Fruit fly (Drosophila melanogaster) whole organism, embryonic: ENCODE data around the gene how.

Experiments
- C15 ChIP-seq: fragments of 200-800 bp; sonication (Bioruptor generic); IDR thresholded peaks from 3 replicates; pipeline ENCODE4 v1.3.6; 2022; ENCODE audit warnings: missing biosample characterization, missing genetic modification characterization
- CG10209 ChIP-seq: fragments of 200-800 bp; sonication (Bioruptor generic); optimal IDR thresholded peaks from 3 replicates; lab custom pipeline; 2017; ENCODE audit warnings: missing biosample characterization, mild to moderate bottlenecking, missing genetic modification characterization, missing genetic modification reagents
- CG31441 ChIP-seq: fragments of 200-800 bp; sonication (Bioruptor generic); IDR thresholded peaks from 2 replicates; pipeline ENCODE4 v1.3.6; 2022; ENCODE audit warnings: missing biosample characterization, missing genetic modification characterization
- CG3163 ChIP-seq: fragments of 200-800 bp; sonication (Bioruptor generic); optimal IDR thresholded peaks from 3 replicates; lab custom pipeline; 2016; ENCODE audit warnings: missing biosample characterization, missing genetic modification characterization
- CG3847 ChIP-seq: fragments of 200-800 bp; sonication (Bioruptor generic); IDR thresholded peaks from 2 replicates; pipeline ENCODE4 v1.3.6; 2022; ENCODE audit warnings: missing biosample characterization, missing genetic modification characterization
- CG42726 ChIP-seq: fragments of 200-800 bp; sonication (Bioruptor generic); IDR thresholded peaks from 2 replicates; pipeline ENCODE4 v1.3.6; 2022; ENCODE audit warnings: missing biosample characterization, missing genetic modification characterization; ENCODE audit not compliant: partially characterized antibody
- CG43689 ChIP-seq: fragments of 200-800 bp; sonication (Bioruptor generic); IDR thresholded peaks from 2 replicates; pipeline ENCODE4 v1.3.6; 2022; ENCODE audit warnings: missing biosample characterization, missing genetic modification characterization
- CG5245 ChIP-seq: fragments of 200-800 bp; sonication (Bioruptor generic); optimal IDR thresholded peaks from 3 replicates; lab custom pipeline; 2016; ENCODE audit warnings: missing biosample characterization, missing genetic modification characterization
- CG7271 ChIP-seq: fragments of 200-800 bp; sonication (Bioruptor generic); optimal IDR thresholded peaks from 2 replicates; lab custom pipeline; 2018; ENCODE audit warnings: missing biosample characterization, mild to moderate bottlenecking, missing genetic modification characterization, moderate library complexity
- CG8089 ChIP-seq: fragments of 200-800 bp; sonication (Bioruptor generic); optimal IDR thresholded peaks from 3 replicates; lab custom pipeline; 2016; ENCODE audit warnings: missing biosample characterization, missing genetic modification characterization
- CG8359 ChIP-seq: fragments of 200-800 bp; sonication (Bioruptor generic); optimal IDR thresholded peaks from 2 replicates; lab custom pipeline; 2017; ENCODE audit warnings: missing biosample characterization, mild to moderate bottlenecking, missing genetic modification characterization, borderline replicate concordance
- CTCF ChIP-seq: fragments of 200-800 bp; sonication (Bioruptor generic); optimal IDR thresholded peaks from 2 replicates; lab custom pipeline; 2017; ENCODE audit warnings: missing biosample characterization, mild to moderate bottlenecking, missing genetic modification characterization, moderate library complexity
- CkIIα-i1 ChIP-seq: fragments of 200-800 bp; sonication (Bioruptor generic); IDR thresholded peaks from 2 replicates; pipeline ENCODE4 v1.3.6; 2022; ENCODE audit warnings: missing biosample characterization, missing genetic modification characterization
- Dp ChIP-seq: fragments of 200-800 bp; sonication (Bioruptor generic); optimal IDR thresholded peaks from 2 replicates; lab custom pipeline; 2018; ENCODE audit warnings: missing biosample characterization, mild to moderate bottlenecking, missing genetic modification characterization, moderate library complexity
- E2f2 ChIP-seq: fragments of 200-800 bp; sonication (Bioruptor generic); IDR thresholded peaks from 2 replicates; pipeline ENCODE4 v1.3.6; 2022; ENCODE audit warnings: missing biosample characterization, missing genetic modification characterization
- Ets65A ChIP-seq: fragments of 200-800 bp; sonication (Bioruptor generic); peaks from one replicate; lab custom pipeline; 2016; ENCODE audit warnings: missing biosample characterization, missing genetic modification characterization
- Ets97D ChIP-seq: fragments of 200-800 bp; sonication (Bioruptor generic); optimal IDR thresholded peaks from 3 replicates; lab custom pipeline; 2016; ENCODE audit warnings: missing biosample characterization, missing genetic modification characterization
- H2.0 ChIP-seq: fragments of 200-800 bp; sonication (Bioruptor generic); IDR thresholded peaks from 2 replicates; pipeline ENCODE4 v1.3.6; 2022; ENCODE audit warnings: missing biosample characterization, missing genetic modification characterization
- Lhr ChIP-seq: fragments of 200-800 bp; sonication (Bioruptor generic); optimal IDR thresholded peaks from 3 replicates; lab custom pipeline; 2017; ENCODE audit warnings: mild to moderate bottlenecking, missing biosample characterization, missing genetic modification reagents, missing genetic modification characterization
- MESR4 ChIP-seq: fragments of 200-800 bp; sonication (Bioruptor generic); optimal IDR thresholded peaks from 2 replicates; lab custom pipeline; 2018; ENCODE audit warnings: missing biosample characterization, mild to moderate bottlenecking, missing genetic modification characterization, moderate library complexity
- Mad ChIP-seq: fragments of 200-800 bp; sonication (Bioruptor generic); optimal IDR thresholded peaks from 2 replicates; lab custom pipeline; 2016; ENCODE audit warnings: missing biosample characterization, missing genetic modification characterization
- Max ChIP-seq: fragments of 200-800 bp; sonication (Bioruptor generic); optimal IDR thresholded peaks from 2 replicates; lab custom pipeline; 2016; ENCODE audit warnings: missing biosample characterization, mild to moderate bottlenecking, missing genetic modification characterization
- NC2β ChIP-seq: fragments of 200-800 bp; sonication (Bioruptor generic); optimal IDR thresholded peaks from 2 replicates; lab custom pipeline; 2016; ENCODE audit warnings: missing biosample characterization, missing genetic modification characterization
- NK7.1 ChIP-seq: fragments of 200-800 bp; sonication (Bioruptor generic); optimal IDR thresholded peaks from 3 replicates; lab custom pipeline; 2016; ENCODE audit warnings: missing biosample characterization, missing genetic modification characterization
- Nf-YC ChIP-seq: fragments of 200-800 bp; optimal IDR thresholded peaks from 3 replicates; lab custom pipeline; 2019; ENCODE audit warnings: missing biosample characterization, mild to moderate bottlenecking, missing genetic modification characterization, moderate library complexity
- Scr ChIP-seq: fragments of 200-800 bp; sonication (Bioruptor generic); IDR thresholded peaks from 2 replicates; pipeline ENCODE4 v1.3.6; 2022; ENCODE audit warnings: missing biosample characterization, missing genetic modification characterization; ENCODE audit not compliant: partially characterized antibody
- Sry-δ ChIP-seq: fragments of 200-800 bp; sonication (Bioruptor generic); optimal IDR thresholded peaks from 2 replicates; lab custom pipeline; 2016; ENCODE audit warnings: missing biosample characterization, missing genetic modification characterization
- Usf ChIP-seq: fragments of 200-800 bp; sonication (Bioruptor generic); optimal IDR thresholded peaks from 2 replicates; lab custom pipeline; 2017; ENCODE audit warnings: missing genotype, missing biosample characterization, missing genetic modification characterization
- Xbp1 ChIP-seq: fragments of 200-800 bp; sonication (Bioruptor generic); optimal IDR thresholded peaks from 3 replicates; lab custom pipeline; 2016; ENCODE audit warnings: missing biosample characterization, mild to moderate bottlenecking, missing genetic modification characterization
- ara ChIP-seq: fragments of 200-800 bp; sonication (Bioruptor generic); IDR thresholded peaks from 2 replicates; pipeline ENCODE4 v1.3.6; 2022; ENCODE audit warnings: missing biosample characterization, missing genetic modification characterization
- dmrt11E ChIP-seq: fragments of 200-800 bp; sonication (Bioruptor generic); optimal IDR thresholded peaks from 3 replicates; lab custom pipeline; 2018; ENCODE audit warnings: missing biosample characterization, mild to moderate bottlenecking, missing genetic modification characterization, moderate library complexity
- esg ChIP-seq: fragments of 200-800 bp; sonication (Bioruptor generic); conservative IDR thresholded peaks from 2 replicates; pipeline ENCODE4 v1.3.6; 2022; ENCODE audit warnings: missing biosample characterization, missing genetic modification characterization
- fd3F ChIP-seq: fragments of 200-800 bp; sonication (Bioruptor generic); optimal IDR thresholded peaks from 2 replicates; lab custom pipeline; 2018; ENCODE audit warnings: missing biosample characterization, mild to moderate bottlenecking, missing genetic modification characterization, moderate library complexity
- fd96Cb ChIP-seq: fragments of 200-800 bp; sonication (Bioruptor generic); optimal IDR thresholded peaks from 2 replicates; lab custom pipeline; 2018; ENCODE audit warnings: missing biosample characterization, mild to moderate bottlenecking, missing genetic modification characterization, moderate library complexity
- hkb ChIP-seq, 2 experiments: fragments of 200-800 bp in 1 of 2; fragments of >200 bp in 1 of 2; sonication (Bioruptor generic) in 1 of 2; IDR thresholded peaks in 1 of 2; optimal IDR thresholded peaks in 1 of 2; 2 replicates each; pipeline versions ENCODE4 v1.3.6 to Lab custom; 2017 to 2022; ENCODE audit warnings: missing biosample characterization in 1 of 2, missing genetic modification characterization in 1 of 2
- jing ChIP-seq: fragments of 200-800 bp; sonication (Bioruptor generic); optimal IDR thresholded peaks from 2 replicates; lab custom pipeline; 2018; ENCODE audit warnings: missing biosample characterization, mild to moderate bottlenecking, missing genetic modification characterization
- knrl ChIP-seq: fragments of 200-800 bp; sonication (Bioruptor generic); IDR thresholded peaks from 3 replicates; pipeline ENCODE4 v1.3.6; 2022; ENCODE audit warnings: missing biosample characterization, missing genetic modification characterization; ENCODE audit not compliant: partially characterized antibody
- nmo ChIP-seq: fragments of 200-800 bp; sonication (Bioruptor generic); optimal IDR thresholded peaks from 2 replicates; lab custom pipeline; 2018; ENCODE audit warnings: missing biosample characterization, mild to moderate bottlenecking, missing genetic modification characterization, moderate library complexity
- org-1 ChIP-seq: fragments of 200-800 bp; sonication (Bioruptor generic); optimal IDR thresholded peaks from 2 replicates; lab custom pipeline; 2017; ENCODE audit warnings: missing biosample characterization, missing genetic modification characterization
- prd ChIP-seq, 3 experiments: fragments of >200 bp in 2 of 3; fragments of 200-800 bp in 1 of 3; sonication (Bioruptor generic) in 1 of 3; optimal IDR thresholded peaks in 2 of 3; IDR thresholded peaks in 1 of 3; 2 replicates in 2 of 3; 3 replicates in 1 of 3; pipeline versions ENCODE4 v1.3.6 to Lab custom; 2017 to 2022; ENCODE audit warnings: missing biosample characterization in 1 of 3, missing genetic modification characterization in 1 of 3
- ro ChIP-seq: fragments of 200-800 bp; sonication (Bioruptor generic); IDR thresholded peaks from 2 replicates; pipeline ENCODE4 v1.3.6; 2022; ENCODE audit warnings: missing biosample characterization, missing genetic modification characterization
- schlank ChIP-seq: fragments of 200-800 bp; sonication (Bioruptor generic); optimal IDR thresholded peaks from 2 replicates; lab custom pipeline; 2018; ENCODE audit warnings: missing biosample characterization, mild to moderate bottlenecking, missing genetic modification characterization
- seq ChIP-seq: fragments of 200-800 bp; sonication (Bioruptor generic); IDR thresholded peaks from 2 replicates; pipeline ENCODE4 v1.3.6; 2022; ENCODE audit warnings: missing biosample characterization, missing genetic modification characterization
- sna ChIP-seq: fragments of 200-800 bp; sonication (Bioruptor generic); IDR thresholded peaks from 2 replicates; pipeline ENCODE4 v1.3.6; 2022; ENCODE audit warnings: missing biosample characterization, missing genetic modification characterization; ENCODE audit not compliant: partially characterized antibody
- vfl ChIP-seq: fragments of 200-800 bp; sonication (Bioruptor generic); optimal IDR thresholded peaks from 2 replicates; lab custom pipeline; 2016; ENCODE audit warnings: missing biosample characterization, missing genetic modification characterization
- z ChIP-seq: fragments of 200-800 bp; sonication (Bioruptor generic); IDR thresholded peaks from 3 replicates; pipeline ENCODE4 v1.3.6; 2022; ENCODE audit warnings: missing biosample characterization, missing genetic modification characterization

Gene how

DNA sequence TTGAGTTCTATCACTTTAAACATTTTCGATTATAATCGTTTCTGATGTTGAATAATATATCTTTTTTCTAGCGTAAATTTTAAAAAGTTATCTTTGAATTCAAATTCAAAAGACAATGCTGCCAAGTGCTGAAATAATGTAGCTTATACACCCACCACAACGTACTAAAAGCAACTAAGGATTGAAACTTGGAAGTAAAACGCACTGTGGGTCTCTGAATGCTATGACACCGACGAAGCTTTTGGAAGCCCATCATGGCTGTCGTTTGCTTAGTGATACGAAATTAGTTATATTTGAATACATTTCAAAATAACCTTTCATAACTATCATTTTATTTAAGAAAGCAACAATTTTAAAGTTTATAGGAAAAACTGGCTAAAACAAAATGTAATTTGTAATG, 52.0 kb downstream of the how start (continued):
- TF ChIP-seq prd (optimal IDR thresholded peaks at IDR 0.05; lab: Kevin White, UChicago) (peak in 1 of 2 experiments; percentile 8), prd (GFP tag; IDR thresholded peaks at IDR 0.05; lab: Robert Waterston, UW) (no peak), CG8089 (GFP tag; lab: Kevin White, UChicago) (no peak), dmrt11E (no peak), CG3847 (GFP tag; lab: Robert Waterston, UW) (peak; percentile 45), Lhr (peak; percentile 82), CG5245 (GFP tag; lab: Kevin White, UChicago) (no peak), CG31441 (GFP tag; lab: Robert Waterston, UW) (no peak), H2.0 (GFP tag; lab: Robert Waterston, UW) (no peak), seq (GFP tag; lab: Robert Waterston, UW) (no peak), CG7271 (tag; lab: Kevin White, UChicago) (no peak), Usf (GFP tag; lab: Kevin White, UChicago) (no peak), NC2β (GFP tag; lab: Kevin White, UChicago) (no peak), Mad (no peak), schlank (no peak), CG43689 (GFP tag; lab: Robert Waterston, UW) (no peak), Nf-YC (tag; lab: Kevin White, UChicago) (no peak), Dp (peak; percentile 78), esg (no peak), Scr (GFP tag; lab: Robert Waterston, UW) (no peak), Sry-δ (GFP tag; lab: Kevin White, UChicago) (no peak), CG3163 (GFP tag; lab: Kevin White, UChicago) (no peak), ara (GFP tag; lab: Robert Waterston, UW) (no peak), z (no peak), Ets65A (GFP tag; lab: Kevin White, UChicago) (peak; percentile 80), ro (GFP tag; lab: Robert Waterston, UW) (no peak), org-1 (GFP tag; lab: Kevin White, UChicago) (no peak), hkb (optimal IDR thresholded peaks at IDR 0.05; lab: Kevin White, UChicago) (no peak), hkb (GFP tag; IDR thresholded peaks at IDR 0.05; lab: Robert Waterston, UW) (no peak), CG42726 (GFP tag; lab: Robert Waterston, UW) (peak; percentile 78; the same call in 1 of the 2 replicates), nmo (GFP tag; lab: Kevin White, UChicago) (peak; percentile 51), sna (GFP tag; lab: Robert Waterston, UW) (no peak), CTCF (GFP tag; lab: Kevin White, UChicago) (peak; percentile 51), NK7.1 (no peak), C15 (GFP tag; lab: Robert Waterston, UW) (no peak), vfl (GFP tag; lab: Kevin White, UChicago) (no peak), MESR4 (no peak), Xbp1 (GFP tag; lab: Kevin White, UChicago) (no peak), Ets97D (GFP tag; lab: Kevin White, UChicago) (peak; percentile 57), fd96Cb (tag; lab: Kevin White, UChicago) (no peak), Max (GFP tag; lab: Kevin White, UChicago) (no peak), CG10209 (no peak), jing (GFP tag; lab: Kevin White, UChicago) (no peak), knrl (GFP tag; lab: Robert Waterston, UW) (peak; percentile 51; the same call in 1 of the 3 replicates), E2f2 (GFP tag; lab: Robert Waterston, UW) (peak; percentile 91), CkIIα-i1 (GFP tag; lab: Robert Waterston, UW) (no peak), CG8359 (GFP tag; lab: Kevin White, UChicago) (no peak), fd3F (GFP tag; lab: Kevin White, UChicago) (no peak)
